Worm (Caenorhabditis elegans) whole organism, L2 larva: Measurements from ENCODE around the gene itm-2.

ENCODE experiments used
- C34F6.9 ChIP-seq: fragments of 150-350 bp; optimal IDR thresholded peaks from 2 replicates; lab custom pipeline; 2014; ENCODE audit warnings: missing biosample characterization, missing genetic modification characterization
- F13H6.1 ChIP-seq: sonication (generic microtip); optimal IDR thresholded peaks from 2 replicates; lab custom pipeline; 2016; ENCODE audit warnings: missing genetic modification characterization, missing compliant biosample characterization
- R02D3.7 ChIP-seq: fragments of 150-350 bp; optimal IDR thresholded peaks from 2 replicates; lab custom pipeline; 2014; ENCODE audit warnings: missing biosample characterization, missing genetic modification characterization
- ZK546.5 ChIP-seq: sonication (generic microtip); optimal IDR thresholded peaks from 2 replicates; lab custom pipeline; 2017; ENCODE audit warnings: missing biosample characterization, missing genetic modification characterization
- aly-2 ChIP-seq: fragments of 150-350 bp; optimal IDR thresholded peaks from 2 replicates; lab custom pipeline; 2014; ENCODE audit warnings: missing biosample characterization, missing genetic modification characterization
- ama-1 ChIP-seq: fragments of 150-350 bp; optimal IDR thresholded peaks from 2 replicates; lab custom pipeline; 2018; ENCODE audit warnings: inconsistent platforms
- blmp-1 ChIP-seq: sonication (generic microtip); optimal IDR thresholded peaks from 2 replicates; lab custom pipeline; 2017; ENCODE audit warnings: missing genetic modification characterization, mild to moderate bottlenecking, missing compliant biosample characterization, antibody characterized with exemption, moderate library complexity; ENCODE audit not compliant: insufficient read depth
- ceh-16 ChIP-seq: fragments of 150-350 bp; optimal IDR thresholded peaks from 2 replicates; lab custom pipeline; 2014; ENCODE audit warnings: missing biosample characterization, missing genetic modification characterization
- ceh-82 ChIP-seq: fragments of 150-350 bp; optimal IDR thresholded peaks from 2 replicates; lab custom pipeline; 2014; ENCODE audit warnings: missing biosample characterization, missing genetic modification characterization
- crh-2 ChIP-seq: sonication (generic microtip); optimal IDR thresholded peaks from 2 replicates; lab custom pipeline; 2017; ENCODE audit warnings: missing biosample characterization, missing genetic modification characterization
- dmd-4 ChIP-seq: sonication (generic microtip); optimal IDR thresholded peaks from 2 replicates; lab custom pipeline; 2017; ENCODE audit warnings: missing biosample characterization, missing genetic modification characterization
- elt-1 ChIP-seq: fragments of 150-350 bp; optimal IDR thresholded peaks from 2 replicates; lab custom pipeline; 2014; ENCODE audit warnings: missing biosample characterization, missing genetic modification characterization
- elt-3 ChIP-seq: sonication (generic microtip); optimal IDR thresholded peaks from 2 replicates; lab custom pipeline; 2017; ENCODE audit warnings: missing biosample characterization, missing genetic modification characterization
- fos-1 ChIP-seq: fragments of 150-350 bp; optimal IDR thresholded peaks from 2 replicates; lab custom pipeline; 2014; ENCODE audit warnings: missing biosample characterization, missing genetic modification characterization
- gmeb-1 ChIP-seq: fragments of 150-350 bp; optimal IDR thresholded peaks from 2 replicates; lab custom pipeline; 2014; ENCODE audit warnings: missing biosample characterization, missing genetic modification characterization
- lin-11 ChIP-seq: fragments of 150-350 bp; sonication (generic microtip); optimal IDR thresholded peaks from 2 replicates; lab custom pipeline; 2014; ENCODE audit warnings: missing biosample characterization, missing genetic modification characterization, inconsistent platforms, mixed read lengths
- lsy-2 ChIP-seq, 2 experiments: fragments of 150-350 bp in 1 of 2; sonication (generic microtip) in 1 of 2; optimal IDR thresholded peaks; 2 replicates each; lab custom pipeline; 2014 to 2017; ENCODE audit warnings: missing biosample characterization in 2 of 2, missing genetic modification characterization in 2 of 2
- mab-5 ChIP-seq: fragments of 150-350 bp; optimal IDR thresholded peaks from 2 replicates; lab custom pipeline; 2014; ENCODE audit warnings: missing biosample characterization, missing genetic modification characterization
- mdl-1 ChIP-seq, 2 experiments: fragments of 150-350 bp in 1 of 2; sonication (generic microtip) in 1 of 2; optimal IDR thresholded peaks; 2 replicates each; lab custom pipeline; 2017; ENCODE audit warnings: missing biosample characterization in 2 of 2, missing genetic modification characterization in 2 of 2
- nhr-10 ChIP-seq: sonication (generic microtip); optimal IDR thresholded peaks from 2 replicates; lab custom pipeline; 2017; ENCODE audit warnings: missing biosample characterization, missing genetic modification characterization
- nhr-11 ChIP-seq: fragments of 150-350 bp; optimal IDR thresholded peaks from 2 replicates; lab custom pipeline; 2014; ENCODE audit warnings: missing biosample characterization, missing genetic modification characterization
- nhr-12 ChIP-seq: fragments of 150-350 bp; optimal IDR thresholded peaks from 2 replicates; lab custom pipeline; 2014; ENCODE audit warnings: missing biosample characterization, missing genetic modification characterization
- nhr-129 ChIP-seq: fragments of 150-350 bp; optimal IDR thresholded peaks from 2 replicates; lab custom pipeline; 2014; ENCODE audit warnings: missing biosample characterization, missing genetic modification characterization
- nhr-21 ChIP-seq: fragments of 150-350 bp; optimal IDR thresholded peaks from 2 replicates; lab custom pipeline; 2014; ENCODE audit warnings: missing biosample characterization, missing genetic modification characterization
- nhr-237 ChIP-seq: fragments of 150-350 bp; optimal IDR thresholded peaks from 2 replicates; lab custom pipeline; 2014; ENCODE audit warnings: missing biosample characterization, missing genetic modification characterization
- nhr-25 ChIP-seq: fragments of 150-350 bp; sonication (generic microtip); optimal IDR thresholded peaks from 3 replicates; lab custom pipeline; 2014; ENCODE audit warnings: missing biosample characterization, missing genetic modification characterization
- peb-1 ChIP-seq: fragments of 150-350 bp; optimal IDR thresholded peaks from 2 replicates; lab custom pipeline; 2014; ENCODE audit warnings: missing biosample characterization, missing genetic modification characterization
- skn-1 ChIP-seq: sonication (generic microtip); optimal IDR thresholded peaks from 2 replicates; lab custom pipeline; 2017; ENCODE audit warnings: missing biosample characterization, missing genetic modification characterization
- sma-9 ChIP-seq, 2 experiments: fragments of 150-350 bp in 1 of 2; sonication (generic microtip) in 1 of 2; optimal IDR thresholded peaks; 2 replicates each; lab custom pipeline; 2014 to 2016; ENCODE audit warnings: missing genetic modification characterization in 2 of 2, mild to moderate bottlenecking in 1 of 2, missing biosample characterization in 1 of 2, missing compliant biosample characterization in 1 of 2, missing genetic modification reagents in 1 of 2, moderate library complexity in 1 of 2
- snpc-4 ChIP-seq: fragments of 150-350 bp; optimal IDR thresholded peaks from 2 replicates; lab custom pipeline; 2014; ENCODE audit warnings: missing biosample characterization, missing genetic modification characterization
- unc-39 ChIP-seq: fragments of 150-350 bp; optimal IDR thresholded peaks from 2 replicates; lab custom pipeline; 2014; ENCODE audit warnings: missing biosample characterization, missing genetic modification characterization
- unc-55 ChIP-seq: fragments of 150-350 bp; sonication (generic microtip); optimal IDR thresholded peaks from 3 replicates; lab custom pipeline; 2014; ENCODE audit warnings: missing biosample characterization, missing genetic modification reagents, missing genetic modification characterization
- unc-62 ChIP-seq: fragments of 150-350 bp; optimal IDR thresholded peaks from 2 replicates; lab custom pipeline; 2014; ENCODE audit warnings: missing biosample characterization, missing genetic modification reagents, missing genetic modification characterization
- ztf-1 ChIP-seq: fragments of 200-800 bp; sonication (Bioruptor generic); conservative IDR thresholded peaks from 2 replicates; pipeline ENCODE4 v1.3.6; 2022; ENCODE audit warnings: missing genetic modification characterization, missing compliant biosample characterization
- ztf-11 ChIP-seq: sonication (generic microtip); optimal IDR thresholded peaks from 2 replicates; lab custom pipeline; 2017; ENCODE audit warnings: missing biosample characterization, missing genetic modification characterization

itm-2 gene

DNA sequence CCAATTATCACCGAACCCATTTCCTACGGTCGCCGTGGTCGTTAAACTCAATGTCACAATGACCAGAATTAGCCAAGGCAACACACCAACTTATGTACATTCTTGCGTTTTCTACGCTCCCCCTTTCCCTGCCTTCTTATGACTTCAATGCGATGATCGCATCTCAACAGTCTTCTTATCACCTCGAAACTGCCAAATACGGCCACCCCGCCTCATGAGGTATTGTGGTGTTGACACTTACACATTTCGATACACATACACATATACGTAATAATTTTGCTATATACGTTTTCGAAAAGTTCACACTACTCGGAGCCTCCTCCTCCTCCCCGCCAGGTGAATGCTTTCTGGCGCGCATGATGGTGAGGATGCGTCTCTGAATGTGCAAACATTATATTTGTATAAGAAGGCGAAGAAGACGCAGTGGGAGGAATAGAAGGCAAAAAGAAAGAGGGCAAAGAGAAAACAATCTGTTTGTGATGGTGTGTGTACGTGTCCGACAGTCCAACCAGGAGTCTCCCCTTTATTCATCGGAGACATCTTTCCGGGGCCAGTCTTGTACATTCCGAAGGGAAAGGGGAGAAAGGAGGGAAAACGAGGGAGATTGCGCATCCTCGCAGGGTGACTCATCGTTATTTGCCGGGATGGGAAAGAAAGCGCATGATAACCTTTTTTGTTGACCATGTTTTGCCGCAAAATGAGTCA lies 35.1 kb downstream of the itm-2 start (continued):
- no peak for TF ChIP-seq nhr-11 (tag; lab: Kevin White, UChicago)
- no peak for TF ChIP-seq ceh-16 (tag; lab: Kevin White, UChicago)
- TF ChIP-seq unc-55: no peak
- TF ChIP-seq ZK546.5 (tag; lab: Kevin White, UChicago): no peak
- no peak for TF ChIP-seq lsy-2 (tag; optimal IDR thresholded peaks at IDR 0.05; lab: Kevin White, UChicago)
- TF ChIP-seq peb-1: peak; percentile 35
- no peak for TF ChIP-seq unc-39 (tag; lab: Kevin White, UChicago)
- no peak for TF ChIP-seq snpc-4 (tag; lab: Kevin White, UChicago)
- no peak for TF ChIP-seq gmeb-1
- no peak for TF ChIP-seq ama-1
- no peak for TF ChIP-seq ztf-11 (tag; lab: Kevin White, UChicago)
- no peak for TF ChIP-seq nhr-10
- TF ChIP-seq lin-11 (tag; lab: Kevin White, UChicago): no peak
- TF ChIP-seq unc-62: no peak
- TF ChIP-seq, all 48 proteins: peak for 8

DNA sequence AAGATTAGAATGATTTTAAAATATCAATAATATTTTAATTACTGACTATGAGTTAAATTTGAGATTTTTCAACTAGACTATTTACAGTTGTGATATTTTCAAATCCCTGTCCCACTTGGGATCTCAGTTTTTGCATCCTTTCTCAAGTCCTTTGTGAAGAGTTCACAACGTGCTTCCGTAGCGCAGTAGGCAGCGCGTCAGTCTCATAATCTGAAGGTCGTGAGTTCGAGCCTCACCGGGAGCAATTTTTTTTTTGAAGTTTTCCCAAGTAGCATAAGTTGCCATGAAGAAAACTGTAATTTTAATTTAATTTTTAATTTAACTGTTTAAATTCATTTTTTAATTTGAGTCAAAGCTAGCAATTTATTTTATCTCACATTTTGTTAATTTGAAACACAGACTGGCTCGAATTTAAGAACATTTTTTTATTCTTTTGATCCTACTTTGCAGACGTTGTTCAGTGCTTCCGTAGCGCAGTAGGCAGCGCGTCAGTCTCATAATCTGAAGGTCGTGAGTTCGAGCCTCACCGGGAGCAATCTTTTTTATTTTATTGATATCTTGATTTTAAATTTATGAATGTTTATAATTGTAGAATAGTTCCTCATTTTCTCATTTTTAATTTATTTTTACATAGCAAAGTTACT lies 40.4 kb downstream of the itm-2 start:
- TF ChIP-seq C34F6.9 (peak; percentile 18), nhr-21 (tag; lab: Kevin White, UChicago) (peak; percentile 16), aly-2 (tag; lab: Kevin White, UChicago) (no peak), lsy-2 (tag; optimal IDR thresholded peaks at IDR 0.05; lab: Kevin White, UChicago) (peak; percentile 2 to 25)

DNA sequence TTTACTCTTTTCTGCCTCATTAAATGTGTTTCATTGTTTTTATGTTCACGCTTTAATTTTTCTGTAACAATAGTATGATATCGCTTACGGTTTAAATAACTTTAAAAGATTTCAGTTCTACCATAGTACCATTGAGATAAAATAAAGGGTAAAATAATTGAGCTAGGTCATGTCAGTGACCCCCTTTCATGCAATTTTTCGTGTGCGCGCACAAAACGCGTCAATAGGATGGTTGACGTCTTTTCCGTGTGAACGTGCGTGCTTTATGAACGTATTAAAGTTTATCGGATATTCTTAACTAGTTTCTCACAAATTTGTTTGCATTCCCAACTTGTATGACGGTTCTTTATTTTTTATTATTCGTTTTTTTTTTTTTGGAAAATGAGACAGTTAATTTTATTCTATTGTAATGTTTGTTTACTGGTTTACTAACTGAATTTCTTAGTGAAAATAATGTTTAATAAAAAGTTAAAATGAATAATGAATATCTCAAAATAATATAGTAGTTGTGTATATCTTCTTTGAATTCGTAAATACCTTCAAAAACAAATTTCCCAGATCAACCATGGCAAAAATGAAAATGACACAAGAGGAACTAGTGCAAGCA lies 41.1 kb downstream of the itm-2 start, which contains the start of gene C25F6.1:
Gene C25F6.1 (plus strand): TSS at position 557 of the 607 bp plus-strand sequence.
- TF ChIP-seq dmd-4 (tag; lab: Kevin White, UChicago) (no peak), mdl-1 (tag; optimal IDR thresholded peaks at IDR 0.05; lab: Kevin White, UChicago) (no peak), ama-1 (no peak), R02D3.7 (no peak), ZK546.5 (tag; lab: Kevin White, UChicago) (no peak), nhr-129 (peak; percentile 45), lsy-2 (tag; optimal IDR thresholded peaks at IDR 0.05; lab: Kevin White, UChicago) (peak in 1 of 2 experiments; percentile 41), C34F6.9 (no peak), F13H6.1 (tag; lab: Kevin White, UChicago) (peak; percentile 18), mab-5 (tag; lab: Kevin White, UChicago) (no peak), nhr-237 (tag; lab: Kevin White, UChicago) (no peak), crh-2 (no peak), elt-3 (no peak), nhr-12 (no peak), sma-9 (GFP tag; optimal IDR thresholded peaks at IDR 0.05; lab: Kevin White, UChicago) (peak; percentile 8), sma-9 (tag; optimal IDR thresholded peaks at IDR 0.05; lab: Kevin White, UChicago) (no peak), nhr-25 (tag; lab: Kevin White, UChicago) (no peak), unc-39 (tag; lab: Kevin White, UChicago) (no peak), unc-55 (peak; percentile 53), blmp-1 (no peak), skn-1 (no peak), ztf-1 (GFP tag; lab: Robert Waterston, UW) (no peak), ceh-82 (tag; lab: Kevin White, UChicago) (no peak)

DNA sequence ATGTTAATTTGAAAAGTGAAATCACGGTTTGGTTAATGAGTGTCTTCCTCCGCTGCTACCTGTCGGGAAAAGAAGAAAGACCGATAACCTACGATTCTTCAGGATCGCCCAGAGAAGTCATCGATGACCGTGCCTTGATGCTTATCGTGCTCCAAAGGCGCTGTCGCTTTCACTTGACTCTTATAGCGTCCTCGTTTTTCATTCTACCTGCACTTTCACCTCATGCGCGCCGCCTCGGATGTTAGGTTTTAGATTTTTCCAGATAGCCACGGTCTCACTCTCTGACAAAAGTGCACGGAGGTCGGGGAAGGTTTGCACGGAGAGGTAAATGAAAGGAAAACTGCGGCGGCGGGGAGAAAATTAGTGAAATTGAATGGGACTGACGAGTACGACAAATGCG lies 43.9 kb downstream of the itm-2 start:
- no peak for TF ChIP-seq skn-1
- no peak for TF ChIP-seq unc-39 (tag; lab: Kevin White, UChicago)
- no peak for TF ChIP-seq fos-1 (tag; lab: Kevin White, UChicago)
- no peak for TF ChIP-seq ceh-16 (tag; lab: Kevin White, UChicago)
- no peak for TF ChIP-seq unc-55
- TF ChIP-seq blmp-1: peak; percentile 42
- TF ChIP-seq elt-1 (tag; lab: Kevin White, UChicago): peak; percentile 14
- TF ChIP-seq, all 48 proteins: peak for 2
